Fruit fly (Drosophila melanogaster) whole organism: ENCODE results near the gene CG7728.
A peak's percentile ranks its signal among the peaks of the same experiment; 100 is the strongest.

Experiments used
- CG8478 ChIP-seq: fragments of >200 bp; optimal IDR thresholded peaks from 2 replicates; lab custom pipeline; 2018; ENCODE audit warnings: inconsistent platforms
- Dll ChIP-seq: fragments of >200 bp; optimal IDR thresholded peaks from 2 replicates; lab custom pipeline; 2017
- EcR ChIP-seq, 2 experiments: fragments of >200 bp; optimal IDR thresholded peaks; 2 replicates each; lab custom pipeline; 2017; ENCODE audit warnings: missing biosample characterization in 2 of 2, missing genetic modification characterization in 2 of 2, missing genetic modification reagents in 2 of 2
- pan ChIP-seq: fragments of >200 bp; optimal IDR thresholded peaks from 2 replicates; lab custom pipeline; 2017
- psq ChIP-seq: fragments of >200 bp; optimal IDR thresholded peaks from 2 replicates; lab custom pipeline; 2017
- usp ChIP-seq: fragments of >200 bp; optimal IDR thresholded peaks from 2 replicates; lab custom pipeline; 2017; ENCODE audit warnings: missing biosample characterization, missing genetic modification characterization, mixed read lengths

Gene CG7728

DNA sequence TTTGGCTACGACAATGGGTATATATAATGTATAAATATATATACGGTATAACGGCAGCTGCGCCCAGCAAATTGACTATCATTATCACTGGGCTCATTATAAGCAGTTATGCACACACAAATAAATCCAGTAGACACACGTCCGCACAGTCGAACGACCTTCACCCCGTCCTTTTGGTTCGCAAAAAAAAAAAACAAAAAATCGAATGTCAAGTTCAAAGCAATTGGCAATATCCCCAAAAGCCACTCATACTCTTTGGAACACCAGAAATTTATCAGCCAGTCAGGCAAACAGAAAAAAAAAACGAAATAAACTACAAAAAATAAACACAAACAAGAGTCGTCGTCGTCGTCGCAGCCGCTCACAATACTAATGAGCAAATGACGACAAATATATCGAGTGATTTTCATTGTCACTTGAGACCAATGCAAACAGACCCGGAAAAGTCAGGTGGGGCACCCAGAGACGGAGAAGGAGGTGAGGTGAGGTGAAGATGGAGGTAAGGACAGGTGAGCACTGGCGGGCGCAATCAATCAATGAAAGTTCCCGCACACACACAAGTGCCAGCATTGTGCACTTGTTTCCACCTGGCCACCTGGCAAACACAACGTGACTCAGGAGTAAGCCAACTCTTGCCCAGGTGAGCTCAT lies 11.4 kb upstream of the CG7728 start:
- TF ChIP-seq usp (GFP tag; lab: Kevin White, UChicago) (no peak), Dll (lab: Kevin White, UChicago) (no peak), CG8478 (no peak), pan (no peak), EcR (GFP tag; optimal IDR thresholded peaks at IDR 0.05; lab: Kevin White, UChicago) (no peak), psq (no peak)

DNA sequence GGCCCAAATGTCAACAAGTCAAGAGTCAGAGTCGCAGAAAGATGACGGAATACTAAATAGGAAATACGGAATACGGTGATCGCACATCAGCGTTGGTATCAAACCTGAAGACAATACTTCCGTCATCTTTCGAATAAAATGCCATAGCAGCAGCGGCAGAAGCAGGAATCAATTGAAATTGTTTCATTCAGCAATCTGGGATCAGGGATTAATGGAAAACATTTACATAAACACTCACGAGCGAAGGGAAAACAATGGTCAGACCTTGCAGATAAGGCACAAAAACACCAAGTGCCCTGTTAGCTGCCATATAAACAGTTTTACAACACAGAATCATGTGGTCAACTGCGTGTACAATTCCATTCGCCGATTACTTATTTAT lies 10.9 kb upstream of the CG7728 start:
- no peak for TF ChIP-seq EcR (GFP tag; optimal IDR thresholded peaks at IDR 0.05; lab: Kevin White, UChicago)
- TF ChIP-seq Dll (lab: Kevin White, UChicago): no peak
- TF ChIP-seq psq: no peak
- no peak for TF ChIP-seq usp (GFP tag; lab: Kevin White, UChicago)
- TF ChIP-seq pan: no peak
- TF ChIP-seq CG8478: no peak

DNA sequence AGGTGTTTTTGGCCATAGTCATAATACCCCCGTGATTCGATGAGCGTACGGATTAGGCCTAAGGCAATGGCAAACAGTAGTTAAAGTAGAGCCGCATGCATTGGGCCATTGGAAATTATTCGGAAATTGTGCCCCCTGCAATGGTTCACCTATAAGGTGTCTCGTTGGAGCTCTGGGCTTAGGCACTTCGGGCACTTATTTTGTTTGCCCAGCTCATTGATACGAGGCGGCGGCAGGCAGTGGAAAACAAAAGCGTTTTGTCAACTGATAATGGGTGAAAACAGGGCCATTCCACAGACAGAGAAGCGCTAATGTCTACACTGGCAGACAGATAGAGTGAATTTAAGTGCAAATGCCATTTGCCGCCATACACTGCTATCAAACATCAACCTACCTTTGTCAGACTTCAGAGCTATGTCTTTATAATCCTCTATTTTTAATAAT lies 10.1 kb upstream of the CG7728 start:
- no peak for TF ChIP-seq EcR (GFP tag; optimal IDR thresholded peaks at IDR 0.05; lab: Kevin White, UChicago)
- no peak for TF ChIP-seq usp (GFP tag; lab: Kevin White, UChicago)
- no peak for TF ChIP-seq pan
- TF ChIP-seq CG8478: no peak
- TF ChIP-seq psq: no peak
- TF ChIP-seq Dll (lab: Kevin White, UChicago): no peak

DNA sequence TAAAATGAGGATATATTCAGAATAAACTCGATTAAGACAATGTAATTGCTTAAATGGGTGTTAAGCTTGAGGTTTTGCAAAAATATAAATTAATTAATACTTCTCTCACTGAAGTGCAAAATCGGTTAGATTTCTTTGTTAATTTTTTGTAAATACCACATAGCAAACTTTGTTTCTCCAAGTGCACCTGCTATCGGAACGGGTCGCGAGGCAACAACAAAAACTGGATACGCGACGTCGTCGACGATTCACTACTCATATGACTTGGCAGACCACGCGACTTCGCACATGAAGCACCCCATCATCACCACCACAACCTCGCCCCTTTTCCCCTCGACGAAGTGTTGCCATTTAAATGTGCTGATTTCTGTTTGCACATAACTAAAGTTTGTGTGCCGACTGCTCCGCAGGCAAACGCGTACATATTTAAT lies 9.3 kb upstream of the CG7728 start:
- TF ChIP-seq usp (GFP tag; lab: Kevin White, UChicago) (no peak), CG8478 (no peak), psq (no peak), Dll (lab: Kevin White, UChicago) (no peak), EcR (GFP tag; optimal IDR thresholded peaks at IDR 0.05; lab: Kevin White, UChicago) (no peak), pan (no peak)

DNA sequence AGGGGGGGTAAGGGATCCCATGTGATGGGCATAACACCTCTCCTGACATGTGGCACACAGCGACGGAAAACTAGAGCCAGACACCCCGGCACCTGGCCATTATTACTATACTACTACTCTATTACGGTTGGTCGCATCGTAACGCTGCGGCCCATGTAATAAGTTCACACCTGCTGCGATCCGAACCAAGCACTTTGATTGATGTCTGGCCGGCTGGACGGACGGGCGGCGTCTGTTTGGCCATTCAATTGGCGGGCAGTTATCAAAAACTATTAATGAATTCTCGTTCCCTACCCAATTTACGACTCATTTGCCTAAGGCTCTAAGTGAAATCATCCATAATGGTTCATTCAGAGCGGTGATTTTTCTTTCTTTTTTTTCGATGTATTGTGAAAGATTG lies 8.8 kb upstream of the CG7728 start:
- TF ChIP-seq CG8478 (no peak), psq (no peak), EcR (GFP tag; optimal IDR thresholded peaks at IDR 0.05; lab: Kevin White, UChicago) (no peak), pan (no peak), usp (GFP tag; lab: Kevin White, UChicago) (no peak), Dll (lab: Kevin White, UChicago) (no peak)

DNA sequence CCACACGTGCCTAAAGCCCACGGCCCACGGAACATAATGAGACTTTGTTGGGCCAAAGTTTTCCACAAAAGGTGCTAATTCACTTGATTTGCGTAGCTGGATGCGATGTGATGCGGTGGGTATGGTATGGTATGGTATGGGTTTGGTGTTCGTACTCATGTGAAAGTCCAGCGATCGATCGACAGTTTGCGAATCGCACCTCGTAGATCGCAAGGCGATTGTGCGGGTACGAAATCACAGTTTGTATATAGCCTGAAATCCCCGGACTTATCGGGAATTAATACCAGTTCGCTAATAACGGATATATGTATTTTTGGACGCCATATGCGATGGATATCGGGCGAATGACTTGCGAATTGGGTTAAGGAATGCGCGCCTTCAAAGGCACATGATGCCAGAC lies 8.4 kb upstream of the CG7728 start:
- TF ChIP-seq EcR (GFP tag; optimal IDR thresholded peaks at IDR 0.05; lab: Kevin White, UChicago) (no peak), CG8478 (no peak), usp (GFP tag; lab: Kevin White, UChicago) (no peak), Dll (lab: Kevin White, UChicago) (no peak), psq (no peak), pan (no peak)

DNA sequence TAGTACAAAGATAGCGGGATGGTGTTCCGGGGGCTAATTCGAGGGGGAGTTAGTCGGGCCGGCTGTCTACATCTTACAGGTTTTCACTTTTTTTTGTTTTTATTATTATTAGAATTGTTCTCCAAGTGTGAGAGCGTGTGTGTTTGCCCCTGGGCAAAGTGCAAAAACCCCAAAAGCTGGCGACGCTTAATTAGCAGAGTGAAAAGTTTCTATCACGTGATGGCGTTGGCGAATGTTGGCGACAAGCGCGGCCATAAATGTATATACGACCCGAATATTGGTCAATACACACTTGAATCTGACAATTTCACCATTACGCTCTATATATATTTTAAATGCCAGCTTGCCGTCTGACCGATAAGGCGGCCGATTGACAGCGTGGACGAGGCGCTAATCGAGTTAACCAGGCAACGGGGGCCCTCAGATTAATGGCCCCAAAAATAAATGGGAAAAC lies 7.4 kb upstream of the CG7728 start:
- TF ChIP-seq CG8478: no peak
- no peak for TF ChIP-seq EcR (GFP tag; optimal IDR thresholded peaks at IDR 0.05; lab: Kevin White, UChicago)
- no peak for TF ChIP-seq pan

DNA sequence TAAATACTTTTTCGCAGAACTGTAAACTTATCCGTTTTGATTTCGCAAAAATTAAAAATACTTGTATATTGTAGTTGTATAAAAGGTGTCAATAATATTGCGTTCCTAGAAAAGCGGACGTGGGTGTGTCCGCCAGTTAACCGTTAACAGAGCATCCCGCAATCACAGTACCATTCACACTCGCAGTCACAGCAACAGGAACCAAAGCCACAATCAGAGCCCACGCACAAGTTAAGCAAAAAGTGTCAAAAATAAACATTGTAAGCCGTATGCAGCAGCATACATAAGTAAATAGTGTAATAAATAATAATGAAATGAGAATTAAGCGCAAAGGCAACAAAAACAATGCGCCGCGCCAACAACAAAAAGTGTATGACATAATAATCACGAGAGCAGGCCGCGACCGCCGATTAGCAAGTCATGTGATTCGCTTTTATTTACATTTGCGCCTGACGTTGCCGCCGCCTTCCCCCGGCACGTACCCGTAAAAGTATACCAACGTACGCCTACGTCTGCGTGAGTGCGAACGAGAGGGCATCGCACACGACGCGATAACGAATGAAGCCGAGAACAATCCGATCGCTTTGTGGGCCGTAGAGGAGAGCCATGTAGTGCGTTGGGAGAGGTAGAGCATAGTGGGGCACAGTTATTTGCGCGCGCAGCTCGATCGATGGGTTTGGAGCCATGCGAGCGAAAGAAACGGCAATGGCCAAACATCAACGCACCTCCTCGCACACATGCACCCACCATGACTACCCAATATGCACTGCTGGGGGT lies 6.4 kb upstream of the CG7728 start:
- TF ChIP-seq usp (GFP tag; lab: Kevin White, UChicago): no peak
- no peak for TF ChIP-seq Dll (lab: Kevin White, UChicago)
- TF ChIP-seq EcR (GFP tag; optimal IDR thresholded peaks at IDR 0.05; lab: Kevin White, UChicago): peak in 1 of 2 experiments; percentile 38
- peak; percentile 21 for TF ChIP-seq CG8478

DNA sequence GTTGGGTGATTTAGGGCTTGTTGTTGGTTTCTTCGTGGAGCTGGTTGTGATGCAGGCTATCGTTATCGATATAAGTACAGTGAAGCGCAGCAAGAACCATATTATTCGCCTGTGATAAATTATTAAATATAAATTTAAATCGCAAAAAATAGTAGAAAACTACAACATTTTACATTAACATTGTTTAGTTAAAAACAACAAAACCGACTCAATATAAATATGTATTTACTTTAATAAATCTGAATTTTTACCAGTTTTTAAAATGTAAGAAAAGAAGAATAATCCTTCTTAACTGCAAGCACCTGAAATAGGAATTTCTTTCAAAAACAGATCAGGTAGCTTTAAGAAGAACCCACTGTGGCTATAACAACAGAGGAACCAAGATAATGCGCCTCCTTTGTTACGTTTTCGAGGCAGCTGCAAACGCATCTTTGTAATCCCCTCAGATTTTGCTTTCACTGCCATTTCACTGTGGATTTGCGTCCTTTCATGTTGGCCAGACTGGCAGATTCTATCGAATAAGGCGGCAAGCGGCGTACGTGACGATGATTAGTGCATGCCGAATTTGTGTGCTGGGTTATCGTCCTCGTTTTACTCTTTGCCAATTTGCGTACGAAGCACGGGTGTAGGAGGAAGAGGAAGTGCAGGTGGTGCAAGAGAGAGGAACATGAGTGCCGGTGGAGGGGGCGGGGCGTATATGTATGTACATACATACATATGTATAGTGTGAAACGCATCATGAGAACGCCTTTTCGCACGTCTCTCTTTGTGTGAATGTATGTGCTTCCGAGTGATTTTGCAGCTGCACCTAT lies 5.6 kb upstream of the CG7728 start:
- TF ChIP-seq psq (no peak), usp (GFP tag; lab: Kevin White, UChicago) (no peak), CG8478 (peak; percentile 24), EcR (GFP tag; optimal IDR thresholded peaks at IDR 0.05; lab: Kevin White, UChicago) (no peak)

DNA sequence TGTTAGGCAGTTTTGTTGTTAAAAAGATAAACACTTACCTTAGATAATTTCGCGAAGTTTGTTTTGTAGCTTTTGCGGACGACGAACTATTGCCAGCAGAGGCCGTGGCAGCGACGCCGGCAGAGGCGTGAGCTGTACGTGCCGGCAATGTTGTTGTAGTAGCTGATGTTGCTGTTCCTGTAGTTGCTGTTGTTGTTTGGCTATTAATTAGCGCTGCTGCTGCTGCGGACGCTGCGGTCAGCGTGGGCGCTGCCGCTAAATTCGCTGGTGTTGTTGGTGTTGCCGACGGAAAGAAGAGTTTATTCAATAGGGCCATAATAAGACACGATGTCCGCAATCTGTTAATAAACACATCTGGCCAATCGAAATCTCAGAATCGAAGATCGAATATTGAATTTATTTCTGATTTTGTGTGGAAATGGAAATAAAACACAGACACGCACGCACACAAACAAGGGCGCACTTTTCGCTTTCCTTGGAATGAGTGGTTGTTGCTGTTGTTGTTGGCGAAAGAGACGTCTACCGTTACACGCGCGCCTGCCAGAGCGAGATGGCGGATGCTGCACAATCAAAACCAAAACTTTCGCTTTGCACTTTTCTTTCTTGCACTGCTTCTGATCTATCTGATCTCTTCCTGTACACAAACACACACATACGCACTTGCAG lies 4.9 kb upstream of the CG7728 start:
- TF ChIP-seq usp (GFP tag; lab: Kevin White, UChicago) (no peak), CG8478 (peak; percentile 43)

DNA sequence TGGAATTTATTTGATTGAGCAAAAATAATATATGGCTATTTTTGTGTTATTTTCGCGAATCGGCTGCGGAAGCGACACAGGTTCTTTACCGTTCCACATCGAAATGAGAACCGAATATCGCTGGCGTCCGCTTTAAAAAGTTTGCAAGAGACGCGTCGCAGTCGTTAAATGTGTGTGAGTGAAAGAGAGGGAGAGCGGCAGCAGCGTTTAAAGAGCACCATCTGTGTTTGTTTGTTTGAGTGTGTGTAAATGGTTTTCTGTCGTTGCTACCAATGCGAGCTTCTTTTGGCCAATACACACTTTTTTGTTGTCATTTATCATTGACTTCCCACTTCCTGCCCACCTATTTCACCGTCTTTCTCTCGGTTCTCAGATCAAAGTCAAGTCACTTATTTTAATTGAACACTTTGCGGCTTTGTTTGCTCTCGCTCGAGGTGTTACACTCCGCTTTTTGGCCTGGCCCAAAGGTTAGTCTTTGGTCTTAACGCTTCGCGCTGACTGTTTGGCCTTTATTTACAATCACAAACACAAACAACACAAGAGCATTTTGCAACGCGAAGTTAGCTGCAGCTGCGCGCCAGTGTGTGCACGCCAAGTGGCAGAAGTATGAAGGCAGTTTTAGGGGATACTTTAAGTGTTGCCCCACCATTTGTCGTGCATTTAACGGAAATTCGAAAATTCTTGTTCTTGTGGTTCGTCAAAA lies 4.2 kb upstream of the CG7728 start, which contains the start of gene CG3764:
TSS of gene CG3764 (minus strand) at position 549 of the 703 bp plus-strand sequence.
- TF ChIP-seq Dll (lab: Kevin White, UChicago) (peak; percentile 74), EcR (GFP tag; optimal IDR thresholded peaks at IDR 0.05; lab: Kevin White, UChicago) (no peak)

DNA sequence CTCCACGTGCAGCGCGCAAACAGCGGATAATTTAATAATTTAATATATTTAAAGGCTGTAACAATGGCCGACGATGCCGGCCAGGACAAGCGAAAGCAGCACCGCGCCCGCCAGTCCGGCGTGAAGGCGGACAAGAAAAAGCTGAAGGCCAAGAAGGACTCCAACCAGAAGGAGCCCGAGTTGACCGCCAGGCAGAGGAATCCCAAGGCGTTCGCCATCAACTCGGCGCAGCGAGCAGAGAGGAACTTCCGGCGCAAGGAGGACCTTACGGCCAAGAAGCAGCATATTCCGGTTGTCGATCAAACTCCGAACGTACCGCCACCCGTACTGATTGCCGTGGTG lies 211 bp downstream of the CG7728 start:
- peak; percentile 24 for TF ChIP-seq Dll (lab: Kevin White, UChicago)
- TF ChIP-seq usp (GFP tag; lab: Kevin White, UChicago): no peak
